Worm (Caenorhabditis elegans) whole organism, L4 larva: ENCODE data around the gene F38E1.6.

Experiments used
- F44E2.7 ChIP-seq: fragments of 200-800 bp; sonication (Bioruptor generic); IDR thresholded peaks from 2 replicates; pipeline ENCODE4 v2.1.2; 2022; ENCODE audit warnings: missing genetic modification characterization, missing compliant biosample characterization
- R02D3.7 ChIP-seq: fragments of 150-350 bp; sonication (generic microtip); optimal IDR thresholded peaks from 3 replicates; lab custom pipeline; 2014; ENCODE audit warnings: missing biosample characterization, missing genetic modification characterization
- T20F7.1 ChIP-seq: fragments of 200-800 bp; sonication (Bioruptor generic); optimal IDR thresholded peaks from 2 replicates; lab custom pipeline; 2018; ENCODE audit warnings: mild to moderate bottlenecking, missing genetic modification characterization, missing compliant biosample characterization
- Y48G9A.11 ChIP-seq: fragments of 200-800 bp; sonication (Bioruptor generic); IDR thresholded peaks from 2 replicates; pipeline ENCODE4 v1.3.6; 2022; ENCODE audit warnings: missing genetic modification reagents, missing genetic modification characterization, missing compliant biosample characterization
- aha-1 ChIP-seq: fragments of 150-350 bp; peaks from one replicate; lab custom pipeline; 2014; ENCODE audit warnings: missing biosample characterization, missing genetic modification characterization
- ama-1 ChIP-seq: fragments of 150-350 bp; optimal IDR thresholded peaks from 2 replicates; lab custom pipeline; 2014; ENCODE audit warnings: inconsistent platforms, mixed read lengths
- arid-1 ChIP-seq: fragments of 200-800 bp; sonication (Bioruptor generic); conservative IDR thresholded peaks from 2 replicates; pipeline ENCODE4 v1.3.6; 2022; ENCODE audit warnings: missing genetic modification reagents, missing genetic modification characterization, missing compliant biosample characterization
- ceh-28 ChIP-seq: fragments of 150-350 bp; optimal IDR thresholded peaks from 2 replicates; lab custom pipeline; 2014; ENCODE audit warnings: missing biosample characterization, missing genetic modification reagents, missing genetic modification characterization
- ceh-32 ChIP-seq: sonication (generic microtip); optimal IDR thresholded peaks from 2 replicates; lab custom pipeline; 2016; ENCODE audit warnings: mild to moderate bottlenecking, missing genetic modification characterization, missing compliant biosample characterization; ENCODE audit not compliant: poor library complexity
- ceh-62 ChIP-seq: sonication (generic microtip); optimal IDR thresholded peaks from 2 replicates; lab custom pipeline; 2017; ENCODE audit warnings: missing biosample characterization, missing genetic modification characterization
- cey-2 ChIP-seq: sonication (generic microtip); optimal IDR thresholded peaks from 3 replicates; lab custom pipeline; 2017; ENCODE audit warnings: missing genetic modification characterization, mild to moderate bottlenecking, missing compliant biosample characterization, antibody characterized with exemption, borderline replicate concordance; ENCODE audit not compliant: insufficient read depth
- daf-16 ChIP-seq, 3 experiments: sonication (generic microtip); optimal IDR thresholded peaks; 2 replicates each; lab custom pipeline; 2016 to 2017; ENCODE audit warnings: missing genetic modification characterization in 3 of 3, missing genetic modification reagents in 3 of 3, mild to moderate bottlenecking in 2 of 3, missing compliant biosample characterization in 2 of 3, missing biosample characterization in 1 of 3, moderate library complexity in 1 of 3
- dmd-6 ChIP-seq: fragments of 200-800 bp; sonication (Bioruptor generic); IDR thresholded peaks from 2 replicates; pipeline ENCODE4 v1.3.6; 2022; ENCODE audit warnings: missing genetic modification reagents, missing genetic modification characterization, missing compliant biosample characterization
- dmd-8 ChIP-seq: fragments of 200-800 bp; sonication (Bioruptor generic); IDR thresholded peaks from 2 replicates; pipeline ENCODE4 v1.3.6; 2022; ENCODE audit warnings: missing genetic modification characterization, missing compliant biosample characterization
- dpl-1 ChIP-seq: fragments of 150-350 bp; optimal IDR thresholded peaks from 2 replicates; lab custom pipeline; 2014; ENCODE audit warnings: missing biosample characterization, missing genetic modification reagents, missing genetic modification characterization
- dve-1 ChIP-seq: sonication (generic microtip); optimal IDR thresholded peaks from 2 replicates; lab custom pipeline; 2017; ENCODE audit warnings: antibody characterized with exemption, mild to moderate bottlenecking, missing genetic modification characterization, missing compliant biosample characterization; ENCODE audit not compliant: insufficient read depth
- egl-27 ChIP-seq: sonication (generic microtip); optimal IDR thresholded peaks from 3 replicates; lab custom pipeline; 2017; ENCODE audit warnings: missing biosample characterization, missing genetic modification reagents, missing genetic modification characterization
- fkh-10 ChIP-seq: fragments of 150-350 bp; optimal IDR thresholded peaks from 2 replicates; lab custom pipeline; 2014; ENCODE audit warnings: missing biosample characterization, missing genetic modification reagents, missing genetic modification characterization
- fos-1 ChIP-seq: fragments of 150-350 bp; optimal IDR thresholded peaks from 2 replicates; lab custom pipeline; 2014; ENCODE audit warnings: missing biosample characterization, missing genetic modification characterization
- gei-8 ChIP-seq: fragments of 200-800 bp; sonication (Bioruptor generic); optimal IDR thresholded peaks from 2 replicates; lab custom pipeline; 2018; ENCODE audit warnings: mild to moderate bottlenecking, missing genetic modification characterization, missing compliant biosample characterization
- hif-1 ChIP-seq, 2 experiments: sonication (generic microtip); optimal IDR thresholded peaks; 2 replicates each; lab custom pipeline; 2016 to 2017; ENCODE audit warnings: missing compliant biosample characterization in 2 of 2, missing genetic modification characterization in 2 of 2, missing genetic modification reagents in 2 of 2, missing genotype in 2 of 2, mild to moderate bottlenecking in 1 of 2
- hlh-30 ChIP-seq: sonication (generic microtip); optimal IDR thresholded peaks from 2 replicates; lab custom pipeline; 2017; ENCODE audit warnings: antibody characterized with exemption, mild to moderate bottlenecking, missing genetic modification characterization, missing compliant biosample characterization; ENCODE audit not compliant: insufficient read depth
- lin-13 ChIP-seq: fragments of 150-350 bp; optimal IDR thresholded peaks from 2 replicates; lab custom pipeline; 2014; ENCODE audit warnings: missing biosample characterization, missing genetic modification reagents, missing genetic modification characterization
- lsy-2 ChIP-seq, 2 experiments: fragments of 150-350 bp in 1 of 2; sonication (generic microtip) in 1 of 2; optimal IDR thresholded peaks; 2 replicates each; lab custom pipeline; 2014 to 2017; ENCODE audit warnings: missing biosample characterization in 2 of 2, missing genetic modification characterization in 2 of 2
- mdl-1 ChIP-seq, 2 experiments: fragments of 150-350 bp in 1 of 2; sonication (generic microtip) in 1 of 2; optimal IDR thresholded peaks; 2 replicates each; lab custom pipeline; 2014 to 2017; ENCODE audit warnings: missing biosample characterization in 2 of 2, missing genetic modification characterization in 2 of 2
- mdt-29 ChIP-seq: fragments of 200-800 bp; sonication (Bioruptor generic); IDR thresholded peaks from 2 replicates; pipeline ENCODE4 v1.3.6; 2022; ENCODE audit warnings: missing genetic modification reagents, missing genetic modification characterization, missing compliant biosample characterization
- nhr-28 ChIP-seq: fragments of 150-350 bp; optimal IDR thresholded peaks from 2 replicates; lab custom pipeline; 2014; ENCODE audit warnings: missing biosample characterization, missing genetic modification characterization
- nhr-6 ChIP-seq: fragments of 150-350 bp; optimal IDR thresholded peaks from 2 replicates; lab custom pipeline; 2014; ENCODE audit warnings: missing biosample characterization, missing genetic modification characterization
- nhr-76 ChIP-seq: fragments of 150-350 bp; optimal IDR thresholded peaks from 2 replicates; lab custom pipeline; 2014; ENCODE audit warnings: missing biosample characterization, missing genetic modification characterization
- nhr-77 ChIP-seq: fragments of 150-350 bp; optimal IDR thresholded peaks from 2 replicates; lab custom pipeline; 2014; ENCODE audit warnings: missing biosample characterization, missing genetic modification characterization
- pha-4 ChIP-seq, 2 experiments: fragments of 150-350 bp in 1 of 2; fragments of 200-800 bp in 1 of 2; sonication (Bioruptor generic) in 1 of 2; IDR thresholded peaks in 1 of 2; optimal IDR thresholded peaks in 1 of 2; 2 replicates each; pipeline versions ENCODE4 v1.3.6 to Lab custom; 2014 to 2022; ENCODE audit warnings: missing genetic modification characterization in 2 of 2, missing genetic modification reagents in 2 of 2, missing biosample characterization in 1 of 2, missing compliant biosample characterization in 1 of 2
- php-3 ChIP-seq: fragments of 200-800 bp; sonication (Bioruptor generic); IDR thresholded peaks from 2 replicates; pipeline ENCODE4 v1.3.6; 2022; ENCODE audit warnings: missing genetic modification reagents, missing genetic modification characterization, missing compliant biosample characterization
- pqm-1 ChIP-seq: sonication (generic microtip); optimal IDR thresholded peaks from 2 replicates; lab custom pipeline; 2017; ENCODE audit warnings: missing biosample characterization, missing genetic modification characterization
- sdz-12 ChIP-seq: fragments of 200-800 bp; sonication (Bioruptor generic); optimal IDR thresholded peaks from 2 replicates; lab custom pipeline; 2018; ENCODE audit warnings: mild to moderate bottlenecking, missing genetic modification characterization, missing compliant biosample characterization
- set-16 ChIP-seq: fragments of 200-800 bp; sonication (Bioruptor generic); IDR thresholded peaks from 2 replicates; pipeline ENCODE4 v1.3.6; 2022; ENCODE audit warnings: missing genetic modification reagents, missing genetic modification characterization, missing compliant biosample characterization
- skn-1 ChIP-seq: fragments of 150-350 bp; optimal IDR thresholded peaks from 2 replicates; lab custom pipeline; 2014; ENCODE audit warnings: missing biosample characterization, missing genetic modification characterization
- spr-1 ChIP-seq: sonication (generic microtip); optimal IDR thresholded peaks from 2 replicates; lab custom pipeline; 2016; ENCODE audit warnings: mild to moderate bottlenecking, missing genetic modification characterization, missing compliant biosample characterization
- unc-62 ChIP-seq, 3 experiments: fragments of 150-350 bp in 1 of 3; sonication (generic microtip); optimal IDR thresholded peaks in 2 of 3; peaks in 1 of 3; 1 replicate in 1 of 3; 2 replicates in 2 of 3; lab custom pipeline; 2014 to 2017; ENCODE audit warnings: missing biosample characterization in 3 of 3, missing genetic modification characterization in 3 of 3, missing genetic modification reagents in 3 of 3, missing genotype in 1 of 3
- vab-7 ChIP-seq: fragments of 200-800 bp; sonication (Bioruptor generic); IDR thresholded peaks from 2 replicates; pipeline ENCODE4 v1.3.6; 2022; ENCODE audit warnings: missing genetic modification reagents, missing genetic modification characterization, missing compliant biosample characterization
- zfp-3 ChIP-seq: fragments of 200-800 bp; sonication (Bioruptor generic); conservative IDR thresholded peaks from 2 replicates; pipeline ENCODE4 v1.3.6; 2022; ENCODE audit warnings: missing genetic modification reagents, missing genetic modification characterization, missing compliant biosample characterization
- zip-2 ChIP-seq: fragments of 150-350 bp; optimal IDR thresholded peaks from 2 replicates; lab custom pipeline; 2014; ENCODE audit warnings: missing biosample characterization, missing genetic modification characterization
- ztf-7 ChIP-seq: fragments of 150-350 bp; optimal IDR thresholded peaks from 2 replicates; lab custom pipeline; 2014; ENCODE audit warnings: missing biosample characterization, missing genetic modification characterization

The F38E1.6 gene

DNA sequence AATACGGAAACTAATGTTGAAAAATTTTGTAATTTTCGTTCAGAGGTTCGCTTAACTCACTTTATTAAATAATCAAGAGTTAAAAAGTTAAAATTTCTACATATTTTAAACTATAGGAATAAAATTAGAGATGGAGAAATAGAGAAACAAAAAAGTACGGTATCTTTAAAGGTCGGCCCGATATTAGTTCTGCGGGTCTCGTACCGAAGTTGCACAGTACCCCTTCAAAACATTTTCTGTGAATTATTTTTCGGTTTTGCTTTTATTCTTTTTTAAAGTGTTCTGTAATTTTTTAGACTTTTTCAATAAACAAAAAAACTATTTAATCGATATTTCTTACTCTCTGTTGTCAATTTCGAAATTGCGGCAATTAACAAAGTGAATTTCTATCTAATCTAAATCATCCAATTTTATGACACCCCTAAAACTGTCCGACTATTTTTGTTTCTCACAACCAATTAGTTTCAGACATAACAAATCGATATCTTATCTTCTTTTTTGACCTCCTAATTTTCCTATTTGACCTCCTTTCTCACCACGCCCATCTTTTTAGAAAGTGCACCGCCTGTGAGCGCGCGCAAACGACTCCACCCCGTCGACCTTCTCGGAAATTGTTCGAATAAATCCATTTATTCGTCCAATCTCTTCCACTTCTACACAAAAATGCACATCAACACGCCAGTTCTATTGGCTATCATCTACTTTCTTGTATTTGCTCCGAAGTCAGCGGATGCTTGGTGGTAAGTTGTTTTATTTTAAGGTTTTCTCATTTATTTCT, 4.3 kb upstream of the F38E1.6 start, which contains the start of gene mom-2:
TSS of gene mom-2 (plus strand) at position 554 of the 778 bp plus-strand sequence.
- TF ChIP-seq cey-2: no peak
- TF ChIP-seq lin-13 (GFP tag; lab: Kevin White, UChicago): no peak
- no peak for TF ChIP-seq F44E2.7 (GFP tag; lab: Robert Waterston, UW)
- TF ChIP-seq Y48G9A.11 (GFP tag; lab: Robert Waterston, UW): no peak
- TF ChIP-seq mdl-1 (tag; optimal IDR thresholded peaks at IDR 0.05; lab: Kevin White, UChicago): no peak
- TF ChIP-seq dmd-6 (GFP tag; lab: Robert Waterston, UW): no peak

DNA sequence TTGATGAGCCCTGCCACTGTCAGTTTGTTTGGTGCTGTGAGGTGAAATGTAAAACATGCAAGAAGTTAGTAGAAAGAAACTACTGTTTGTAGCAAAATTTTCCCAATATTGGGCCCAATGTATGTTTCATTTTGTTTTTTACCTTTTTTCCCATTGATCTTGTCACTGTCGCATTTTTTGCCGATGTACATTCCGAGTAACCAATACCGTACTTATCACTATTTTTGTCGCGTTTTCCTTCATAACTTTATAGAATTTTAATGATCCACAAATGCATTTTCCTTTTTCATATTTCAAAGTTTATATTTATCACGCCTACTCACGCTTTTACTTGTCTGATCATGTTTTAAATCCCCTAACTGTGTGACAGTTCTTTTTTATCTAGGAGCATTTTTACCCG, 2.1 kb upstream of the F38E1.6 start:
- TF ChIP-seq aha-1 (tag; lab: Kevin White, UChicago): peak; percentile 92
- no peak for TF ChIP-seq ceh-28
- TF ChIP-seq, all 104 proteins: peak for 1

DNA sequence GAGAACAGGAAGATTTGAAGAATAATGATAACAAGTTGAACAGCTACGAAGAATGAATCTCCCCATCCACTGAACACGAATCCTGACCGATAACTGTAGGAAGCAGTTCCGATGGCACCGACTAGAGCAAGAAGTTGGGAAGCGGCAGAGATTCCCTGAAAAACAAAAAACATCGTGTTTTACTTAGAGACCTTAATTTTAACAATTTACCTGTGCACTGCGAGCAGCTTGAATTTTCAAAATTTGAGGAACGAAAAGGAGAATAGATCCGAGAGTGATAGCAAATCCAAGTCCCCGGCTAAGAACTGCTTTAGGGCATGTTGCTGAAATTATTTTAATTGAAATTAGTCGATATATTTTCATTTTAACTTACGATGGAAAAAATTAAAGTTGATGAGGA, 1.2 kb upstream of the F38E1.6 start:
- TF ChIP-seq aha-1 (tag; lab: Kevin White, UChicago): peak; percentile 79
- no peak for TF ChIP-seq hif-1 (tag; optimal IDR thresholded peaks at IDR 0.05; lab: Kevin White, UChicago)

DNA sequence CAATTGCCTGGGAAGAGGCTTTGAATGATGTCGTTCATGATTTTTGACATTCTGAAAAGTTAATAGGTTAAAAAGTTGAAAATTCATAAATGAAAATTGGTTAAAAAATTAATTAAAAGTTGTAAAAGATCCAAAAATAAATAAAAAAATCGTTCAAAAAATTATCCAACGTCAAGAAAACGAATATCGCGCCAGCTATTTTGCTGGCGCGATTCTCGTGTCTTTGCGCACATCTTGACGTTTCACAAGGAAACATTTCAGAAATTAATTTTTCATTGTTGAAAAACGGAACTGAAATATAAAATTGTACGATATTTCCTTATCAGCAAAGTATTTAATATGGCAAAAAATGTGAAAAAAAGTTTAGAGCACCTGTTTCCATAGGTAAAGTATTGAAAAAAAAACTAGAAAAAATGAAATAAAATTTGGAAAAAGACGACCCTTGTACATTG, 753 bp upstream of the F38E1.6 start, which contains the start of gene mpdu-1:
TSS of gene mpdu-1 (minus strand) at position 51 of the 452 bp plus-strand sequence.
- no peak; the same call in 1 of the 2 replicates for TF ChIP-seq php-3 (GFP tag; lab: Robert Waterston, UW)
- TF ChIP-seq egl-27: no peak
- no peak for TF ChIP-seq zfp-3 (GFP tag; lab: Robert Waterston, UW)
- no peak for TF ChIP-seq nhr-76 (tag; lab: Kevin White, UChicago)
- TF ChIP-seq dpl-1 (GFP tag; lab: Kevin White, UChicago): peak; percentile 80
- TF ChIP-seq aha-1 (tag; lab: Kevin White, UChicago): no peak
- peak; percentile 36 for TF ChIP-seq nhr-6 (tag; lab: Kevin White, UChicago)
- no peak for TF ChIP-seq dmd-8 (GFP tag; lab: Robert Waterston, UW)
- TF ChIP-seq zip-2: no peak
- no peak for TF ChIP-seq daf-16 (GFP tag; optimal IDR thresholded peaks at IDR 0.05; lab: Kevin White, UChicago)
- peak; percentile 71 for TF ChIP-seq daf-16 (tag; optimal IDR thresholded peaks at IDR 0.05; lab: Kevin White, UChicago)
- TF ChIP-seq ztf-7: peak; percentile 59
- TF ChIP-seq fkh-10: no peak
- TF ChIP-seq fos-1: no peak
- no peak for TF ChIP-seq ama-1 (lab: Kevin White, UChicago)
- TF ChIP-seq ceh-32 (tag; lab: Kevin White, UChicago): no peak
- TF ChIP-seq lsy-2 (tag; optimal IDR thresholded peaks at IDR 0.05; lab: Kevin White, UChicago): peak in 1 of 2 experiments; percentile 87
- no peak for TF ChIP-seq R02D3.7 (tag; lab: Kevin White, UChicago)
- TF ChIP-seq spr-1 (tag; lab: Kevin White, UChicago): no peak
- no peak for TF ChIP-seq sdz-12
- TF ChIP-seq unc-62 (GFP tag; optimal IDR thresholded peaks at IDR 0.05 in 1 of 2; lab: Kevin White, UChicago): no peak
- no peak for TF ChIP-seq unc-62 (tag; optimal IDR thresholded peaks at IDR 0.05; lab: Kevin White, UChicago)
- TF ChIP-seq T20F7.1 (GFP tag; lab: Kevin White, UChicago): peak; percentile 72
- no peak for TF ChIP-seq mdt-29 (GFP tag; lab: Robert Waterston, UW)
- TF ChIP-seq dve-1 (tag; lab: Kevin White, UChicago): peak; percentile 89
- peak; percentile 71 for TF ChIP-seq nhr-77 (tag; lab: Kevin White, UChicago)
- no peak for TF ChIP-seq F44E2.7 (GFP tag; lab: Robert Waterston, UW)
- no peak for TF ChIP-seq hif-1 (tag; optimal IDR thresholded peaks at IDR 0.05; lab: Kevin White, UChicago)
- TF ChIP-seq arid-1 (GFP tag; lab: Robert Waterston, UW): no peak
- TF ChIP-seq nhr-28 (tag; lab: Kevin White, UChicago): peak; percentile 69
- TF ChIP-seq skn-1 (tag; lab: Kevin White, UChicago): no peak
- peak; percentile 71 for TF ChIP-seq pqm-1 (tag; lab: Kevin White, UChicago)
- no peak for TF ChIP-seq set-16 (GFP tag; lab: Robert Waterston, UW)
- no peak for TF ChIP-seq gei-8 (GFP tag; lab: Kevin White, UChicago)
- no peak for TF ChIP-seq ceh-62 (tag; lab: Kevin White, UChicago)
- no peak for TF ChIP-seq vab-7 (GFP tag; lab: Robert Waterston, UW)
- TF ChIP-seq hlh-30 (tag; lab: Kevin White, UChicago): peak; percentile 36
- TF ChIP-seq pha-4 (GFP tag; IDR thresholded peaks at IDR 0.05; lab: Robert Waterston, UW): no peak
- TF ChIP-seq pha-4 (tag; optimal IDR thresholded peaks at IDR 0.05; lab: Kevin White, UChicago): peak; percentile 57
